Worm (Caenorhabditis elegans): ENCODE results near the gene srlf-13.
A peak's percentile ranks its signal among the peaks of the same experiment; 100 is the strongest.

DNA sequence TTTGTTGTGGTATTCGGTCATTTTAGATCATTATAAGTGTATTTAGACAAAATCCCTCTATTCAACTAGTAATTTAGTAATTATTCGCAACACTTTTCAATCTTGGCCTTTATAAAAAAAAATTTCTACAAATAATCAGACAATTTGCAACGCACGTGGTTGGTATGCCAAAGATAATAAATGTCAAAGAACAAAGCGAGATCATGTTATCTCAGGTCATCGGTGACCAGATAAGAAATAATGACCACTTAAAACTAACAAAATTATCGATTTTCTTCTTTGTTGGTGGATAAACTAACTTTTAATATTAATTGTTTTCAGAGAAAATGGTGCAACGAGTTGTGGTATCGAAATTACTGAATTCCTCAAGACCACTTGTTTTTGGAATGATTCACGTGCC is 15.2 kb downstream of the srlf-13 start, which contains the start of gene F13E9.13:
- TF ChIP-seq ctbp-1 (GFP tag; IDR thresholded peaks at IDR 0.05) (no peak), ces-1 (GFP tag; optimal IDR thresholded peaks at IDR 0.05) (no peak), mdl-1 (tag; optimal IDR thresholded peaks at IDR 0.05) (peak in 1 of 2 experiments; percentile 30), pha-4 (GFP tag; IDR thresholded peaks at IDR 0.05) (no peak), pha-4 (tag; optimal IDR thresholded peaks at IDR 0.05) (no peak), ZK546.5 (tag; optimal IDR thresholded peaks at IDR 0.05) (no peak), mep-1 (tag; optimal IDR thresholded peaks at IDR 0.05) (no peak), nhr-11 (tag; optimal IDR thresholded peaks at IDR 0.05) (no peak)
